Fruit fly (Drosophila melanogaster) whole organism, embryonic: Measurements from ENCODE around the gene Osi17.

Experiments
- Abd-B ChIP-seq: fragments of 200-800 bp; sonication (Bioruptor generic); optimal IDR thresholded peaks from 2 replicates; lab custom pipeline; 2018; ENCODE audit warnings: missing biosample characterization, mild to moderate bottlenecking, missing genetic modification characterization, moderate library complexity
- Bteb2 ChIP-seq: fragments of 200-800 bp; sonication (Bioruptor generic); optimal IDR thresholded peaks from 2 replicates; lab custom pipeline; 2016; ENCODE audit warnings: missing biosample characterization, missing genetic modification characterization
- CG10267 ChIP-seq: fragments of 200-800 bp; sonication (Bioruptor generic); optimal IDR thresholded peaks from 2 replicates; lab custom pipeline; 2018; ENCODE audit warnings: missing biosample characterization, mild to moderate bottlenecking, missing genetic modification characterization, moderate library complexity
- CG10462 ChIP-seq: fragments of 200-800 bp; sonication (Bioruptor generic); optimal IDR thresholded peaks from 2 replicates; lab custom pipeline; 2016; ENCODE audit warnings: missing biosample characterization, missing genetic modification characterization
- CG11560 ChIP-seq: fragments of 200-800 bp; sonication (Bioruptor generic); IDR thresholded peaks from 3 replicates; pipeline ENCODE4 v1.3.6; 2022; ENCODE audit warnings: missing biosample characterization, missing genetic modification characterization
- CG12942 ChIP-seq: fragments of 200-800 bp; sonication (Bioruptor generic); optimal IDR thresholded peaks from 3 replicates; lab custom pipeline; 2016; ENCODE audit warnings: missing biosample characterization, missing genetic modification characterization
- CG14050 ChIP-seq: fragments of 200-800 bp; sonication (Bioruptor generic); IDR thresholded peaks from 3 replicates; pipeline ENCODE4 v1.3.6; 2022; ENCODE audit warnings: missing biosample characterization, missing genetic modification characterization
- CG1529 ChIP-seq: fragments of 200-800 bp; sonication (Bioruptor generic); optimal IDR thresholded peaks from 3 replicates; lab custom pipeline; 2018; ENCODE audit warnings: missing biosample characterization, missing genetic modification characterization
- CG15479 ChIP-seq: fragments of 200-800 bp; sonication (Bioruptor generic); optimal IDR thresholded peaks from 3 replicates; lab custom pipeline; 2019; ENCODE audit warnings: missing biosample characterization, mild to moderate bottlenecking, missing genetic modification characterization, moderate library complexity
- CG15601 ChIP-seq: fragments of 200-800 bp; sonication (Bioruptor generic); optimal IDR thresholded peaks from 3 replicates; lab custom pipeline; 2019; ENCODE audit warnings: missing biosample characterization, mild to moderate bottlenecking, missing genetic modification characterization, moderate library complexity
- CG1602 ChIP-seq: fragments of 200-800 bp; sonication (Bioruptor generic); optimal IDR thresholded peaks from 3 replicates; lab custom pipeline; 2016; ENCODE audit warnings: missing biosample characterization, missing genetic modification characterization
- CG18011 ChIP-seq: fragments of 200-800 bp; sonication (Bioruptor generic); optimal IDR thresholded peaks from 2 replicates; lab custom pipeline; 2017; ENCODE audit warnings: missing biosample characterization, missing genetic modification characterization, mild to moderate bottlenecking, moderate library complexity, missing genotype
- CG2199 ChIP-seq: fragments of 200-800 bp; sonication (Bioruptor generic); IDR thresholded peaks from 3 replicates; pipeline ENCODE4 v1.3.6; 2022; ENCODE audit warnings: missing biosample characterization, missing genetic modification characterization
- CG5245 ChIP-seq: fragments of 200-800 bp; sonication (Bioruptor generic); optimal IDR thresholded peaks from 3 replicates; lab custom pipeline; 2016; ENCODE audit warnings: missing biosample characterization, missing genetic modification characterization
- CG5953 ChIP-seq: fragments of 200-800 bp; sonication (Bioruptor generic); IDR thresholded peaks from 2 replicates; pipeline ENCODE4 v1.3.6; 2022; ENCODE audit warnings: missing biosample characterization, missing genetic modification characterization
- CG6254 ChIP-seq: fragments of 200-800 bp; sonication (Bioruptor generic); optimal IDR thresholded peaks from 3 replicates; lab custom pipeline; 2017; ENCODE audit warnings: mild to moderate bottlenecking, missing biosample characterization, missing genetic modification reagents, missing genetic modification characterization
- CG6272 ChIP-seq: fragments of 200-800 bp; sonication (Bioruptor generic); IDR thresholded peaks from 2 replicates; pipeline ENCODE4 v1.3.6; 2022; ENCODE audit warnings: missing biosample characterization, missing genetic modification characterization
- Chrac-16 ChIP-seq: fragments of 200-800 bp; sonication (Bioruptor generic); optimal IDR thresholded peaks from 3 replicates; lab custom pipeline; 2016; ENCODE audit warnings: missing biosample characterization, missing genetic modification characterization
- D19B ChIP-seq: fragments of 200-800 bp; sonication (Bioruptor generic); optimal IDR thresholded peaks from 2 replicates; lab custom pipeline; 2017; ENCODE audit warnings: missing biosample characterization, mild to moderate bottlenecking, missing genetic modification characterization
- Doc3 ChIP-seq: fragments of 200-800 bp; sonication (Bioruptor generic); IDR thresholded peaks from 3 replicates; pipeline ENCODE4 v1.3.6; 2022; ENCODE audit warnings: missing biosample characterization, missing genetic modification characterization; ENCODE audit not compliant: partially characterized antibody
- Dp ChIP-seq: fragments of 200-800 bp; sonication (Bioruptor generic); optimal IDR thresholded peaks from 2 replicates; lab custom pipeline; 2018; ENCODE audit warnings: missing biosample characterization, mild to moderate bottlenecking, missing genetic modification characterization, moderate library complexity
- Elba2 ChIP-seq: fragments of 200-800 bp; sonication (Bioruptor generic); optimal IDR thresholded peaks from 3 replicates; lab custom pipeline; 2016; ENCODE audit warnings: missing biosample characterization, missing genetic modification characterization
- Fer2 ChIP-seq: fragments of 200-800 bp; sonication (Bioruptor generic); optimal IDR thresholded peaks from 2 replicates; lab custom pipeline; 2018; ENCODE audit warnings: missing biosample characterization, mild to moderate bottlenecking, missing genetic modification characterization, moderate library complexity
- Fer3 ChIP-seq: fragments of 200-800 bp; sonication (Bioruptor generic); optimal IDR thresholded peaks from 2 replicates; lab custom pipeline; 2018; ENCODE audit warnings: missing biosample characterization, mild to moderate bottlenecking, missing genetic modification characterization, moderate library complexity
- Max ChIP-seq: fragments of 200-800 bp; sonication (Bioruptor generic); optimal IDR thresholded peaks from 2 replicates; lab custom pipeline; 2016; ENCODE audit warnings: missing biosample characterization, mild to moderate bottlenecking, missing genetic modification characterization
- Meics ChIP-seq: fragments of 200-800 bp; sonication (Bioruptor generic); optimal IDR thresholded peaks from 2 replicates; lab custom pipeline; 2017; ENCODE audit warnings: missing biosample characterization, mild to moderate bottlenecking, missing genetic modification characterization
- Neu2 ChIP-seq: fragments of 200-800 bp; sonication (Bioruptor generic); optimal IDR thresholded peaks from 3 replicates; lab custom pipeline; 2016; ENCODE audit warnings: missing biosample characterization, missing genetic modification characterization, borderline replicate concordance
- Oaz ChIP-seq: fragments of 200-800 bp; sonication (Bioruptor generic); IDR thresholded peaks from 2 replicates; pipeline ENCODE4 v1.3.6; 2022; ENCODE audit warnings: missing biosample characterization, missing genetic modification characterization
- Rx ChIP-seq: fragments of 200-800 bp; sonication (Bioruptor generic); IDR thresholded peaks from 2 replicates; pipeline ENCODE4 v1.3.6; 2022; ENCODE audit warnings: missing biosample characterization, missing genetic modification characterization
- Ssrp ChIP-seq: fragments of 200-800 bp; sonication (Bioruptor generic); optimal IDR thresholded peaks from 2 replicates; lab custom pipeline; 2018; ENCODE audit warnings: missing biosample characterization, mild to moderate bottlenecking, missing genetic modification characterization, moderate library complexity
- Tbp ChIP-seq: fragments of >200 bp; optimal IDR thresholded peaks from 2 replicates; lab custom pipeline; 2018; ENCODE audit warnings: missing biosample characterization, missing genetic modification characterization
- Vsx1 ChIP-seq: fragments of 200-800 bp; sonication (Bioruptor generic); optimal IDR thresholded peaks from 2 replicates; lab custom pipeline; 2017; ENCODE audit warnings: missing biosample characterization, mild to moderate bottlenecking, missing genetic modification characterization, missing genetic modification reagents
- ap ChIP-seq: fragments of 200-800 bp; sonication (Bioruptor generic); IDR thresholded peaks from 2 replicates; pipeline ENCODE4 v1.3.6; 2022; ENCODE audit warnings: missing biosample characterization, missing genetic modification characterization
- bsh ChIP-seq, 2 experiments: fragments of 200-800 bp; sonication (Bioruptor generic); optimal IDR thresholded peaks; 2 replicates each; lab custom pipeline; 2017 to 2018; ENCODE audit warnings: mild to moderate bottlenecking in 2 of 2, missing biosample characterization in 2 of 2, missing genetic modification characterization in 2 of 2, moderate library complexity in 1 of 2
- btn ChIP-seq: fragments of 200-800 bp; sonication (Bioruptor generic); optimal IDR thresholded peaks from 2 replicates; lab custom pipeline; 2016; ENCODE audit warnings: missing biosample characterization, missing genetic modification characterization
- chn ChIP-seq: fragments of 200-800 bp; sonication (Bioruptor generic); optimal IDR thresholded peaks from 2 replicates; lab custom pipeline; 2016; ENCODE audit warnings: missing biosample characterization, missing genetic modification characterization
- da ChIP-seq: fragments of 200-800 bp; sonication (Bioruptor generic); optimal IDR thresholded peaks from 2 replicates; lab custom pipeline; 2016; ENCODE audit warnings: missing biosample characterization, missing genetic modification characterization
- ems ChIP-seq: fragments of 200-800 bp; sonication (Bioruptor generic); optimal IDR thresholded peaks from 3 replicates; lab custom pipeline; 2016; ENCODE audit warnings: missing biosample characterization, missing genetic modification characterization
- her ChIP-seq: fragments of 200-800 bp; sonication (Bioruptor generic); optimal IDR thresholded peaks from 2 replicates; lab custom pipeline; 2016; ENCODE audit warnings: missing biosample characterization, missing genetic modification characterization
- knrl ChIP-seq: fragments of 200-800 bp; sonication (Bioruptor generic); IDR thresholded peaks from 3 replicates; pipeline ENCODE4 v1.3.6; 2022; ENCODE audit warnings: missing biosample characterization, missing genetic modification characterization; ENCODE audit not compliant: partially characterized antibody
- mld ChIP-seq: fragments of 200-800 bp; sonication (Bioruptor generic); IDR thresholded peaks from 3 replicates; pipeline ENCODE4 v1.3.6; 2022; ENCODE audit warnings: missing biosample characterization, missing genetic modification characterization; ENCODE audit not compliant: partially characterized antibody
- psq ChIP-seq: fragments of 200-800 bp; sonication (Bioruptor generic); optimal IDR thresholded peaks from 2 replicates; lab custom pipeline; 2017; ENCODE audit warnings: missing biosample characterization, missing genetic modification characterization
- pzg ChIP-seq: fragments of 200-800 bp; sonication (Bioruptor generic); optimal IDR thresholded peaks from 3 replicates; lab custom pipeline; 2018; ENCODE audit warnings: missing biosample characterization, mild to moderate bottlenecking, missing genetic modification characterization, moderate library complexity
- rib ChIP-seq: fragments of 200-800 bp; sonication (Bioruptor generic); IDR thresholded peaks from 2 replicates; pipeline ENCODE4 v1.3.6; 2022; ENCODE audit warnings: missing biosample characterization, missing genetic modification characterization
- ro ChIP-seq: fragments of 200-800 bp; sonication (Bioruptor generic); IDR thresholded peaks from 2 replicates; pipeline ENCODE4 v1.3.6; 2022; ENCODE audit warnings: missing biosample characterization, missing genetic modification characterization
- scrt ChIP-seq: fragments of 200-800 bp; sonication (Bioruptor generic); optimal IDR thresholded peaks from 2 replicates; lab custom pipeline; 2018; ENCODE audit warnings: missing biosample characterization, mild to moderate bottlenecking, missing genetic modification characterization, moderate library complexity
- so ChIP-seq: fragments of 200-800 bp; sonication (Bioruptor generic); IDR thresholded peaks from 3 replicates; pipeline ENCODE4 v1.3.6; 2022; ENCODE audit warnings: missing biosample characterization, missing genetic modification characterization
- tna ChIP-seq: fragments of 200-800 bp; sonication (Bioruptor generic); IDR thresholded peaks from 2 replicates; pipeline ENCODE4 v1.3.6; 2022; ENCODE audit warnings: missing biosample characterization, missing genetic modification characterization; ENCODE audit not compliant: partially characterized antibody

Osi17 gene

DNA sequence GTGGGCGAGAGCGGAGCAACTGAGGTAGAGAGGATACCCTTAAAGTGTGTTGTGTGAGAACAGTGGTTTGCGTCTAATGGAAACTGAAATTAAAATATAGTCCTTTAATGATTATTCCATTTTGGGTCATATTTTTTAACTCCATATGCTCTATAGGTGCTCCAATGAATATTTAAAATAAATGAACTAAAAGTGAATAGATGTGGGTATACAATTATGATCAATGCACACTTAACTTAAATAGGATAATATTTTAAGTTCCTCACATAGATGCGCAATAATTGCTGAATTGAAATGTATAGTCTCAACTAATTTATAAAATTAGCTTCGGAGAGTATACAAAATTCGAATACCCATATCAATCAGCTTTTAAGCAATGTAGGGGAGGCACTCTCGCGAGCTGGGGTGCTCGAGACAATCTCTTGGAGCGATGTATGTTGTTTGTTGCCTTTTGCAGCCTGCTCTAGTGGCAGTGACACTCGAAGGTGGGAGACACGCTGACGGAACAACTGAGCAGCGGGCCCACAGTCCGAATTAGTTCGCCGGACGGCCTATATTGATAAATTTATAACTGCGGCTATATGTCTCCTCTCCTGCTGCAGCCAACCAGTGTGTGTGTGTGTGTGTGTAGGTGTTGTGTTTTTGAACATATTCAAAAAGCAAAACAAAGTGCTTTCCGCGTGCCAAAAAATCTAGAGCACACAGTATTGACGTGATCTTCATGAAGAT, 42.2 kb downstream of the Osi17 start (continued):
- TF ChIP-seq CG6254 (GFP tag; lab: Kevin White, UChicago) (peak; percentile 67), chn (GFP tag; lab: Kevin White, UChicago) (peak; percentile 76), Fer2 (tag; lab: Kevin White, UChicago) (no peak), D19B (GFP tag; lab: Kevin White, UChicago) (peak; percentile 66), CG10267 (tag; lab: Kevin White, UChicago) (peak; percentile 75), CG11560 (tag; lab: Robert Waterston, UW) (no peak), knrl (no peak), CG5245 (GFP tag; lab: Kevin White, UChicago) (peak; percentile 38), Rx (GFP tag; lab: Robert Waterston, UW) (0 out of 2 replicates have a peak, but pooled peaks have one; percentile 36), Chrac-16 (GFP tag; lab: Kevin White, UChicago) (peak; percentile 69), CG2199 (GFP tag; lab: Robert Waterston, UW) (no peak), CG5953 (GFP tag; lab: Robert Waterston, UW) (peak; percentile 58), psq (GFP tag; lab: Kevin White, UChicago) (peak; percentile 28), CG15479 (GFP tag; lab: Kevin White, UChicago) (no peak), CG1529 (GFP tag; lab: Kevin White, UChicago) (no peak), btn (peak; percentile 56), ap (0 out of 2 replicates have a peak, but pooled peaks have one; percentile 32), da (GFP tag; lab: Kevin White, UChicago) (no peak), CG1602 (GFP tag; lab: Kevin White, UChicago) (peak; percentile 72), Meics (peak; percentile 80), rib (no peak), Tbp (GFP tag; lab: Kevin White, UChicago) (no peak), pzg (no peak), Ssrp (tag; lab: Kevin White, UChicago) (peak; percentile 84), bsh (GFP tag; optimal IDR thresholded peaks at IDR 0.05; lab: Kevin White, UChicago) (peak; percentile 28 to 87), Max (GFP tag; lab: Kevin White, UChicago) (peak; percentile 65), Fer3 (no peak), ro (peak; percentile 25; the same call in 1 of the 2 replicates), tna (GFP tag; lab: Robert Waterston, UW) (no peak), Dp (no peak), CG18011 (peak; percentile 83), her (no peak), mld (GFP tag; lab: Robert Waterston, UW) (no peak), CG6272 (0 out of 2 replicates have a peak, but pooled peaks have one; percentile 22), ems (GFP tag; lab: Kevin White, UChicago) (peak; percentile 62), so (peak; percentile 62; the same call in 1 of the 3 replicates), Neu2 (GFP tag; lab: Kevin White, UChicago) (no peak), CG10462 (GFP tag; lab: Kevin White, UChicago) (peak; percentile 69), Elba2 (GFP tag; lab: Kevin White, UChicago) (no peak), Abd-B (no peak), scrt (no peak), CG14050 (peak; percentile 59; the same call in 1 of the 3 replicates), Vsx1 (GFP tag; lab: Kevin White, UChicago) (no peak), Bteb2 (GFP tag; lab: Kevin White, UChicago) (peak; percentile 68), Oaz (GFP tag; lab: Robert Waterston, UW) (no peak), Doc3 (GFP tag; lab: Robert Waterston, UW) (no peak), CG15601 (tag; lab: Kevin White, UChicago) (no peak), CG12942 (GFP tag; lab: Kevin White, UChicago) (peak; percentile 63)
